Fruit fly (Drosophila melanogaster) whole organism, embryonic: ENCODE measurements around the gene CG5846.

Experiments
- Atf-2 ChIP-seq: fragments of 200-800 bp; sonication (Bioruptor generic); optimal IDR thresholded peaks from 2 replicates; lab custom pipeline; 2016; ENCODE audit warnings: missing biosample characterization, missing genetic modification characterization
- CG10654 ChIP-seq: fragments of 200-800 bp; sonication (Bioruptor generic); optimal IDR thresholded peaks from 2 replicates; lab custom pipeline; 2016; ENCODE audit warnings: missing biosample characterization, missing genetic modification characterization
- CG10959 ChIP-seq: fragments of 200-800 bp; sonication (Bioruptor generic); IDR thresholded peaks from 2 replicates; pipeline ENCODE4 v1.3.6; 2022; ENCODE audit warnings: missing biosample characterization, missing genetic modification characterization
- CG11247 ChIP-seq: fragments of 200-800 bp; sonication (Bioruptor generic); IDR thresholded peaks from 2 replicates; pipeline ENCODE4 v1.3.6; 2022; ENCODE audit warnings: missing biosample characterization, missing genetic modification characterization
- CG11456 ChIP-seq: fragments of 200-800 bp; sonication (Bioruptor generic); IDR thresholded peaks from 3 replicates; pipeline ENCODE4 v1.3.6; 2022; ENCODE audit warnings: missing biosample characterization, missing genetic modification characterization
- CG11560 ChIP-seq: fragments of 200-800 bp; sonication (Bioruptor generic); IDR thresholded peaks from 3 replicates; pipeline ENCODE4 v1.3.6; 2022; ENCODE audit warnings: missing biosample characterization, missing genetic modification characterization
- CG11723 ChIP-seq: fragments of 200-800 bp; sonication (Bioruptor generic); optimal IDR thresholded peaks from 2 replicates; lab custom pipeline; 2017; ENCODE audit warnings: missing biosample characterization, mild to moderate bottlenecking, missing genetic modification characterization
- CG12219 ChIP-seq: fragments of 200-800 bp; sonication (Bioruptor generic); optimal IDR thresholded peaks from 3 replicates; lab custom pipeline; 2018; ENCODE audit warnings: missing biosample characterization, mild to moderate bottlenecking, missing genetic modification characterization
- CG12236 ChIP-seq: fragments of 200-800 bp; sonication (Bioruptor generic); optimal IDR thresholded peaks from 2 replicates; lab custom pipeline; 2016; ENCODE audit warnings: missing biosample characterization, missing genetic modification characterization
- CG12769 ChIP-seq: fragments of 200-800 bp; sonication (Bioruptor generic); optimal IDR thresholded peaks from 2 replicates; lab custom pipeline; 2019; ENCODE audit warnings: missing biosample characterization, mild to moderate bottlenecking, missing genetic modification characterization, moderate library complexity
- CG13287 ChIP-seq: fragments of 200-800 bp; sonication (Bioruptor generic); IDR thresholded peaks from 2 replicates; pipeline ENCODE4 v1.3.6; 2022; ENCODE audit warnings: missing biosample characterization, missing genetic modification characterization; ENCODE audit not compliant: partially characterized antibody
- CG13894 ChIP-seq: fragments of 200-800 bp; sonication (Bioruptor generic); optimal IDR thresholded peaks from 3 replicates; lab custom pipeline; 2018; ENCODE audit warnings: missing biosample characterization, mild to moderate bottlenecking, missing genetic modification characterization, moderate library complexity
- CG15073 ChIP-seq: fragments of 200-800 bp; sonication (Bioruptor generic); optimal IDR thresholded peaks from 2 replicates; lab custom pipeline; 2016; ENCODE audit warnings: missing biosample characterization, missing genetic modification characterization
- CG16863 ChIP-seq: fragments of 200-800 bp; sonication (Bioruptor generic); optimal IDR thresholded peaks from 3 replicates; lab custom pipeline; 2016; ENCODE audit warnings: missing biosample characterization, missing genetic modification characterization
- CG17186 ChIP-seq: fragments of 200-800 bp; sonication (Bioruptor generic); optimal IDR thresholded peaks from 3 replicates; lab custom pipeline; 2017; ENCODE audit warnings: missing biosample characterization, missing genetic modification reagents, missing genetic modification characterization
- CG18619 ChIP-seq: fragments of 200-800 bp; sonication (Bioruptor generic); optimal IDR thresholded peaks from 3 replicates; lab custom pipeline; 2017; ENCODE audit warnings: missing biosample characterization, mild to moderate bottlenecking, missing genetic modification characterization
- CG3065 ChIP-seq: fragments of 200-800 bp; sonication (Bioruptor generic); optimal IDR thresholded peaks from 2 replicates; lab custom pipeline; 2016; ENCODE audit warnings: missing biosample characterization, missing genetic modification characterization
- CG32767 ChIP-seq: fragments of 200-800 bp; sonication (Bioruptor generic); IDR thresholded peaks from 2 replicates; pipeline ENCODE4 v1.3.6; 2022; ENCODE audit warnings: missing biosample characterization, missing genetic modification characterization
- CG8290 ChIP-seq, 3 experiments: fragments of 200-800 bp; sonication (Bioruptor generic); optimal IDR thresholded peaks; 2 replicates each; lab custom pipeline; 2016 to 2019; ENCODE audit warnings: missing biosample characterization in 3 of 3, missing genetic modification characterization in 3 of 3, mild to moderate bottlenecking in 2 of 3, moderate library complexity in 1 of 3
- CG9437 ChIP-seq: fragments of 200-800 bp; sonication (Bioruptor generic); optimal IDR thresholded peaks from 2 replicates; lab custom pipeline; 2018; ENCODE audit warnings: missing biosample characterization, mild to moderate bottlenecking, missing genetic modification characterization
- Chrac-16 ChIP-seq: fragments of 200-800 bp; sonication (Bioruptor generic); optimal IDR thresholded peaks from 3 replicates; lab custom pipeline; 2016; ENCODE audit warnings: missing biosample characterization, missing genetic modification characterization
- Deaf1 ChIP-seq: fragments of 200-800 bp; optimal IDR thresholded peaks from 3 replicates; lab custom pipeline; 2019; ENCODE audit warnings: missing biosample characterization, mild to moderate bottlenecking, missing genetic modification characterization, moderate library complexity
- E2f1 ChIP-seq: fragments of 200-800 bp; sonication (Bioruptor generic); IDR thresholded peaks from 2 replicates; pipeline ENCODE4 v1.3.6; 2022; ENCODE audit warnings: missing biosample characterization, missing genetic modification characterization
- HLH54F ChIP-seq: fragments of 200-800 bp; sonication (Bioruptor generic); optimal IDR thresholded peaks from 3 replicates; lab custom pipeline; 2016; ENCODE audit warnings: missing biosample characterization, missing genetic modification characterization
- Hey ChIP-seq: fragments of 200-800 bp; sonication (Bioruptor generic); optimal IDR thresholded peaks from 3 replicates; lab custom pipeline; 2018; ENCODE audit warnings: missing biosample characterization, mild to moderate bottlenecking, missing genetic modification characterization
- Hr51 ChIP-seq, 2 experiments: fragments of 200-800 bp; sonication (Bioruptor generic); optimal IDR thresholded peaks; 2 replicates in 1 of 2; 3 replicates in 1 of 2; lab custom pipeline; 2016 to 2018; ENCODE audit warnings: missing biosample characterization in 2 of 2, missing genetic modification characterization in 2 of 2, mild to moderate bottlenecking in 1 of 2, moderate library complexity in 1 of 2
- Lhr ChIP-seq: fragments of 200-800 bp; sonication (Bioruptor generic); optimal IDR thresholded peaks from 3 replicates; lab custom pipeline; 2017; ENCODE audit warnings: mild to moderate bottlenecking, missing biosample characterization, missing genetic modification reagents, missing genetic modification characterization
- NC2α ChIP-seq: fragments of 200-800 bp; sonication (Bioruptor generic); optimal IDR thresholded peaks from 2 replicates; lab custom pipeline; 2016; ENCODE audit warnings: missing biosample characterization, missing genetic modification characterization
- NK7.1 ChIP-seq: fragments of 200-800 bp; sonication (Bioruptor generic); optimal IDR thresholded peaks from 3 replicates; lab custom pipeline; 2016; ENCODE audit warnings: missing biosample characterization, missing genetic modification characterization
- NfI ChIP-seq: fragments of 200-800 bp; sonication (Bioruptor generic); optimal IDR thresholded peaks from 3 replicates; lab custom pipeline; 2018; ENCODE audit warnings: missing biosample characterization, mild to moderate bottlenecking, missing genetic modification characterization, moderate library complexity
- Pdp1 ChIP-seq, 2 experiments: fragments of 200-800 bp; sonication (Bioruptor generic); optimal IDR thresholded peaks; 3 replicates each; lab custom pipeline; 2016; ENCODE audit warnings: missing biosample characterization in 2 of 2, missing genetic modification characterization in 2 of 2, mild to moderate bottlenecking in 1 of 2, moderate library complexity in 1 of 2
- Sry-β ChIP-seq: fragments of 200-800 bp; sonication (Bioruptor generic); optimal IDR thresholded peaks from 2 replicates; lab custom pipeline; 2018; ENCODE audit warnings: missing biosample characterization, mild to moderate bottlenecking, missing genetic modification characterization, moderate library complexity
- cg ChIP-seq: fragments of 200-800 bp; sonication (Bioruptor generic); optimal IDR thresholded peaks from 3 replicates; lab custom pipeline; 2019; ENCODE audit warnings: missing biosample characterization, mild to moderate bottlenecking, missing genetic modification characterization, moderate library complexity
- chinmo ChIP-seq: fragments of 200-800 bp; sonication (Bioruptor generic); IDR thresholded peaks from 4 replicates; pipeline ENCODE4 v1.3.6; 2022; ENCODE audit warnings: missing biosample characterization, missing genetic modification characterization; ENCODE audit not compliant: partially characterized antibody
- dan ChIP-seq: fragments of 200-800 bp; sonication (Bioruptor generic); IDR thresholded peaks from 2 replicates; pipeline ENCODE4 v1.3.6; 2022; ENCODE audit warnings: missing biosample characterization, missing genetic modification characterization
- dati ChIP-seq: fragments of 200-800 bp; sonication (Bioruptor generic); IDR thresholded peaks from 2 replicates; pipeline ENCODE4 v1.3.6; 2022; ENCODE audit warnings: missing biosample characterization, missing genetic modification characterization
- fd102C ChIP-seq: fragments of 200-800 bp; sonication (Bioruptor generic); optimal IDR thresholded peaks from 2 replicates; lab custom pipeline; 2018; ENCODE audit warnings: missing biosample characterization, mild to moderate bottlenecking, missing genetic modification characterization, moderate library complexity
- fru ChIP-seq: fragments of >200 bp; optimal IDR thresholded peaks from 2 replicates; lab custom pipeline; 2017
- gem ChIP-seq: fragments of 200-800 bp; sonication (Bioruptor generic); optimal IDR thresholded peaks from 2 replicates; lab custom pipeline; 2019; ENCODE audit warnings: missing biosample characterization, mild to moderate bottlenecking, missing genetic modification characterization, moderate library complexity
- hbn ChIP-seq: fragments of 200-800 bp; sonication (Bioruptor generic); IDR thresholded peaks from 2 replicates; pipeline ENCODE4 v1.3.6; 2022; ENCODE audit warnings: missing biosample characterization, missing genetic modification characterization; ENCODE audit not compliant: partially characterized antibody
- ken ChIP-seq: fragments of 200-800 bp; sonication (Bioruptor generic); IDR thresholded peaks from 3 replicates; pipeline ENCODE4 v1.3.6; 2022; ENCODE audit warnings: missing biosample characterization, missing genetic modification characterization
- lab ChIP-seq: fragments of 200-800 bp; sonication (Bioruptor generic); optimal IDR thresholded peaks from 3 replicates; lab custom pipeline; 2017; ENCODE audit warnings: missing biosample characterization, missing genetic modification characterization, mild to moderate bottlenecking, moderate library complexity, missing genetic modification reagents
- nerfin-2 ChIP-seq: fragments of 200-800 bp; sonication (Bioruptor generic); IDR thresholded peaks from 2 replicates; pipeline ENCODE4 v1.3.6; 2022; ENCODE audit warnings: missing biosample characterization, missing genetic modification characterization; ENCODE audit not compliant: partially characterized antibody
- pho ChIP-seq: fragments of 200-800 bp; sonication (Bioruptor generic); optimal IDR thresholded peaks from 2 replicates; lab custom pipeline; 2016; ENCODE audit warnings: missing biosample characterization, missing genetic modification characterization
- rib ChIP-seq: fragments of 200-800 bp; sonication (Bioruptor generic); IDR thresholded peaks from 2 replicates; pipeline ENCODE4 v1.3.6; 2022; ENCODE audit warnings: missing biosample characterization, missing genetic modification characterization
- sob ChIP-seq: fragments of 200-800 bp; sonication (Bioruptor generic); IDR thresholded peaks from 2 replicates; pipeline ENCODE4 v1.3.6; 2022; ENCODE audit warnings: missing biosample characterization, missing genetic modification characterization
- sug ChIP-seq: fragments of 200-800 bp; optimal IDR thresholded peaks from 2 replicates; lab custom pipeline; 2019; ENCODE audit warnings: missing biosample characterization, mild to moderate bottlenecking, missing genetic modification characterization, moderate library complexity
- unc-4 ChIP-seq: fragments of 200-800 bp; sonication (Bioruptor generic); IDR thresholded peaks from 2 replicates; pipeline ENCODE4 v1.3.6; 2022; ENCODE audit warnings: missing biosample characterization, missing genetic modification characterization; ENCODE audit not compliant: partially characterized antibody
- wdn ChIP-seq: fragments of 200-800 bp; sonication (Bioruptor generic); IDR thresholded peaks from 2 replicates; pipeline ENCODE4 v1.3.6; 2022; ENCODE audit warnings: missing biosample characterization, missing genetic modification characterization

CG5846 gene

DNA sequence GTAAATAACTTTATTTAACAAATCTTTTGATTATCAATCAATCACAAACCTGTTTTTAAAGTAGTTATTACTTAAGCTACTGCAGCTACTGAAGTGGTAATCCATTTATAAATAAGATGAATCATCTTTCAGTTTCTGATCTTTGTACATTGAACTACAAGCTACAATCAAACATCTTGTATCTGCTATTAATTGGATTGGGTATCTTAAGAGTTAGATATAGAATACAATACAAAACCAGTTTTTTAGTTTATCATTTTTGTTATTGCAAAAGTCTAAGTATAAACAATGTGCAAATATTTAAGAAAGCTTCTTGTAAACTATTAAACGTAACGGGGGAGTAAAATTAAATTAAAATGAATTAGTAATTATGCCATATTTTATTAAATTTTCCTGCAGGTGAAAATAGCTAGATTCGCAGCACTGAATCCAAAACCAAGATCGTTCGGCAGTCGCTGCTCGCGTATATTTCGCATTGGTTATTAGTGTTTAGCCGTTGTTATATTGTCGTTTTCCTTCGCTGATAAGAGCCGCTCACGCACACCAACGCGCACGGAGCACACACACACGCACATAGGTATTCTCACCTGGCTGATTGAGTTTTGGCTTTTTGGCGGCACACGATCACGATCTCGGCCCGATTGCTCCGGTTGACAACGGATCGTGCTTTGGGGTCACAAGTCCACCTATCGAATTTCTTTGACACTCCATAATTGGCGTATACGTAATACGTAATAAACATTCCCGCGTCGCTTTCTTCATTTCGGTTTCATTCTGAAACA, 9.1 kb downstream of the CG5846 start:
- no peak for TF ChIP-seq Lhr (GFP tag; lab: Kevin White, UChicago)
- TF ChIP-seq sug (tag; lab: Kevin White, UChicago): peak; percentile 59
- no peak for TF ChIP-seq NC2α (GFP tag; lab: Kevin White, UChicago)
- no peak for TF ChIP-seq dati (GFP tag; lab: Robert Waterston, UW)
- no peak for TF ChIP-seq CG10959 (GFP tag; lab: Robert Waterston, UW)
- no peak for TF ChIP-seq dan (GFP tag; lab: Robert Waterston, UW)
- no peak for TF ChIP-seq ken (GFP tag; lab: Robert Waterston, UW)
- peak; percentile 84; the same call in 3 of the 4 replicates for TF ChIP-seq chinmo (GFP tag; lab: Robert Waterston, UW)
- no peak for TF ChIP-seq Atf-2 (GFP tag; lab: Kevin White, UChicago)
- TF ChIP-seq Deaf1: peak; percentile 86
- no peak for TF ChIP-seq CG11723 (GFP tag; lab: Kevin White, UChicago)
- no peak for TF ChIP-seq CG18619 (GFP tag; lab: Kevin White, UChicago)
- peak; percentile 68 for TF ChIP-seq cg
- TF ChIP-seq hbn (GFP tag; lab: Robert Waterston, UW): no peak
- TF ChIP-seq CG32767 (GFP tag; lab: Robert Waterston, UW): no peak
- no peak for TF ChIP-seq CG12219 (GFP tag; lab: Kevin White, UChicago)
- peak; percentile 22; the same call in 1 of the 2 replicates for TF ChIP-seq sob (GFP tag; lab: Robert Waterston, UW)
- TF ChIP-seq CG3065: no peak
- peak; percentile 53 for TF ChIP-seq Hey (tag; lab: Kevin White, UChicago)
- peak; percentile 5 for TF ChIP-seq gem
- peak in 1 of 2 experiments; percentile 62 for TF ChIP-seq Pdp1 (GFP tag; optimal IDR thresholded peaks at IDR 0.05; lab: Kevin White, UChicago)
- no peak for TF ChIP-seq CG15073
- TF ChIP-seq CG8290 (GFP tag; optimal IDR thresholded peaks at IDR 0.05; lab: Kevin White, UChicago): no peak
- peak in 1 of 2 experiments; percentile 57 for TF ChIP-seq CG8290 (tag; optimal IDR thresholded peaks at IDR 0.05; lab: Kevin White, UChicago)
- no peak for TF ChIP-seq NK7.1 (GFP tag; lab: Kevin White, UChicago)
- no peak for TF ChIP-seq CG11560 (tag; lab: Robert Waterston, UW)
- no peak for TF ChIP-seq HLH54F (GFP tag; lab: Kevin White, UChicago)
- TF ChIP-seq lab: peak; percentile 19
- TF ChIP-seq unc-4 (GFP tag; lab: Robert Waterston, UW): no peak
- no peak for TF ChIP-seq fd102C (GFP tag; lab: Kevin White, UChicago)
- no peak for TF ChIP-seq CG11247 (GFP tag; lab: Robert Waterston, UW)
- no peak for TF ChIP-seq CG10654 (GFP tag; lab: Kevin White, UChicago)
- no peak for TF ChIP-seq Chrac-16 (GFP tag; lab: Kevin White, UChicago)
- TF ChIP-seq CG16863 (GFP tag; lab: Kevin White, UChicago): no peak
- TF ChIP-seq nerfin-2 (GFP tag; lab: Robert Waterston, UW): no peak
- no peak for TF ChIP-seq pho (GFP tag; lab: Kevin White, UChicago)
- TF ChIP-seq wdn (GFP tag; lab: Robert Waterston, UW): no peak
- no peak for TF ChIP-seq fru (lab: Kevin White, UChicago)
- no peak for TF ChIP-seq CG12236
- no peak for TF ChIP-seq Hr51 (GFP tag; optimal IDR thresholded peaks at IDR 0.05; lab: Kevin White, UChicago)
- no peak for TF ChIP-seq CG17186 (GFP tag; lab: Kevin White, UChicago)
- TF ChIP-seq E2f1 (GFP tag; lab: Robert Waterston, UW): no peak
- TF ChIP-seq Sry-β (GFP tag; lab: Kevin White, UChicago): peak; percentile 86
- no peak; the same call in 1 of the 2 replicates for TF ChIP-seq CG13287 (GFP tag; lab: Robert Waterston, UW)
- peak; percentile 67 for TF ChIP-seq CG9437 (GFP tag; lab: Kevin White, UChicago)
- TF ChIP-seq rib (GFP tag; lab: Robert Waterston, UW): peak; percentile 47; the same call in 1 of the 2 replicates
- TF ChIP-seq CG12769: peak; percentile 75
- TF ChIP-seq CG13894 (tag; lab: Kevin White, UChicago): peak; percentile 52
- no peak for TF ChIP-seq NfI (GFP tag; lab: Kevin White, UChicago)
- TF ChIP-seq CG11456 (GFP tag; lab: Robert Waterston, UW): no peak
